Fruit fly (Drosophila melanogaster): ENCODE measurements around the gene snf.

snf gene

DNA sequence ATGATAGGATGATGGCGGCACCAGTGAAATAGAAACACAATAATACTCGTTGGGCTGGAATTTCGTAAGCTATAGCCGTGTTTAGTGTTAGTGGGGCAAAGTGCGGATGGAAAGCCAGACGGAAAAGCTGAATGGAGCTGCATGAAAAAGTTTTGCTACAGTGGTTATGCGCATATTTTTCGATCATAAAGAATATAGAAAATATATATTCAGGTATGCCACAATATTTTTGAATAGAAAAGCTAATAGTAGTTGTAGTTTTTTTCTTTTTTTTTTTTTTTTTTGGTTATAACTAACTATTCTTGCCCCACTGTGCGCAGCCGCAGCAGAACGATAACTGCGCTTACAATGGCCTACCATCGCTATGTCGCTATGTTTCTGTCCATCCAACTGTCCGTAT lies 22.5 kb upstream of the snf start (continued):
- no peak for TF ChIP-seq HLHmδ (GFP tag; optimal IDR thresholded peaks at IDR 0.05)
- no peak for TF ChIP-seq MESR4 (GFP tag; optimal IDR thresholded peaks at IDR 0.05)
- TF ChIP-seq CG4617 (GFP tag; optimal IDR thresholded peaks at IDR 0.05; ENCODE audit: borderline replicate concordance): no peak
- TF ChIP-seq psq (GFP tag; optimal IDR thresholded peaks at IDR 0.05): no peak
- TF ChIP-seq Gsc (GFP tag; IDR thresholded peaks at IDR 0.05): no peak
- no peak for TF ChIP-seq danr (GFP tag; IDR thresholded peaks at IDR 0.05)
- peak; percentile 30; the same call in 1 of the 2 replicates for TF ChIP-seq ranshi (GFP tag; IDR thresholded peaks at IDR 0.05)
- TF ChIP-seq CrebB (tag; optimal IDR thresholded peaks at IDR 0.05): no peak
- TF ChIP-seq ash1 (GFP tag; optimal IDR thresholded peaks at IDR 0.05): no peak
- peak; percentile 38; the same call in 1 of the 2 replicates for TF ChIP-seq HLH3B (GFP tag; IDR thresholded peaks at IDR 0.05)
- 0 out of 3 replicates have a peak, but pooled peaks have one; percentile 12 for TF ChIP-seq CG14050 (GFP tag; IDR thresholded peaks at IDR 0.05)
- 0 out of 2 replicates have a peak, but pooled peaks have one; percentile 7 for TF ChIP-seq crol (GFP tag; IDR thresholded peaks at IDR 0.05)
- TF ChIP-seq CG30020 (tag; optimal IDR thresholded peaks at IDR 0.05): no peak
- no peak for TF ChIP-seq CG8359 (GFP tag; optimal IDR thresholded peaks at IDR 0.05; ENCODE audit: borderline replicate concordance)
- peak; percentile 6 for TF ChIP-seq gem (tag; optimal IDR thresholded peaks at IDR 0.05)
- TF ChIP-seq cato (GFP tag; optimal IDR thresholded peaks at IDR 0.05; ENCODE audit: borderline replicate concordance): no peak
- 0 out of 2 replicates have a peak, but pooled peaks have one; percentile 6 for TF ChIP-seq esg (GFP tag; conservative IDR thresholded peaks at IDR 0.05)
- TF ChIP-seq lmd (GFP tag; IDR thresholded peaks at IDR 0.05): 0 out of 2 replicates have a peak, but pooled peaks have one; percentile 16
- TF ChIP-seq Nf-YC (tag; optimal IDR thresholded peaks at IDR 0.05): no peak
- TF ChIP-seq CG17359 (tag; optimal IDR thresholded peaks at IDR 0.05): peak; percentile 15
- peak; percentile 40; the same call in 1 of the 3 replicates for TF ChIP-seq dysf (GFP tag; IDR thresholded peaks at IDR 0.05)
- peak; percentile 4 for TF ChIP-seq Blimp-1 (GFP tag; optimal IDR thresholded peaks at IDR 0.05)
- TF ChIP-seq al (GFP tag; IDR thresholded peaks at IDR 0.05): no peak
- no peak for TF ChIP-seq H2.0 (GFP tag; IDR thresholded peaks at IDR 0.05)
- TF ChIP-seq CHES-1-like (GFP tag; optimal IDR thresholded peaks at IDR 0.05): no peak
- TF ChIP-seq CG4328 (GFP tag; optimal IDR thresholded peaks at IDR 0.05): no peak
- no peak for TF ChIP-seq pan (optimal IDR thresholded peaks at IDR 0.05)
- TF ChIP-seq pan (GFP tag; optimal IDR thresholded peaks at IDR 0.05 in 1 of 2, IDR thresholded peaks at IDR 0.05 in 1 of 2): peak in 1 of 2 experiments; percentile 18
- peak; percentile 17 for TF ChIP-seq phol (tag; optimal IDR thresholded peaks at IDR 0.05)
- TF ChIP-seq zfh1 (GFP tag; IDR thresholded peaks at IDR 0.05): no peak
- TF ChIP-seq salm (tag; optimal IDR thresholded peaks at IDR 0.05): no peak
- peak; percentile 15 for TF ChIP-seq Ets65A (GFP tag)
- peak; percentile 18; the same call in 1 of the 2 replicates for TF ChIP-seq CG10366 (GFP tag; IDR thresholded peaks at IDR 0.05)
- no peak for TF ChIP-seq disco-r (GFP tag; optimal IDR thresholded peaks at IDR 0.05)
- TF ChIP-seq Elba2 (GFP tag; optimal IDR thresholded peaks at IDR 0.05): no peak
- no peak for TF ChIP-seq CG13894 (tag; optimal IDR thresholded peaks at IDR 0.05)
- TF ChIP-seq Fer1 (GFP tag; optimal IDR thresholded peaks at IDR 0.05): peak; percentile 31
- no peak for TF ChIP-seq CG13123 (GFP tag; optimal IDR thresholded peaks at IDR 0.05)
- no peak for TF ChIP-seq Jarid2 (GFP tag; optimal IDR thresholded peaks at IDR 0.05)
- no peak for TF ChIP-seq CG11247 (GFP tag; IDR thresholded peaks at IDR 0.05)
- peak; percentile 7 for TF ChIP-seq CG2712 (tag; optimal IDR thresholded peaks at IDR 0.05)
- no peak for TF ChIP-seq cas (GFP tag; IDR thresholded peaks at IDR 0.05)
- TF ChIP-seq D19B (GFP tag; optimal IDR thresholded peaks at IDR 0.05): no peak
- TF ChIP-seq trem (tag; optimal IDR thresholded peaks at IDR 0.05): no peak
- peak; percentile 15 for TF ChIP-seq grau (tag; optimal IDR thresholded peaks at IDR 0.05)
- no peak for TF ChIP-seq CG2875 (GFP tag; optimal IDR thresholded peaks at IDR 0.05)
- no peak for TF ChIP-seq ase (GFP tag; IDR thresholded peaks at IDR 0.05)
- TF ChIP-seq CG13775 (GFP tag; optimal IDR thresholded peaks at IDR 0.05): no peak
- TF ChIP-seq B-H1 (GFP tag; IDR thresholded peaks at IDR 0.05): no peak
- TF ChIP-seq CG15269 (tag; optimal IDR thresholded peaks at IDR 0.05): peak; percentile 8
- TF ChIP-seq vfl (GFP tag; optimal IDR thresholded peaks at IDR 0.05): no peak
- no peak for TF ChIP-seq CG6175 (GFP tag; IDR thresholded peaks at IDR 0.05)

Data from whole organism, embryonic.